Fruit fly (Drosophila melanogaster) whole organism, prepupa: ENCODE measurements around the gene Wsck.

Experiments used
- Blimp-1 ChIP-seq: fragments of 200-800 bp; sonication (Bioruptor generic); optimal IDR thresholded peaks from 3 replicates; lab custom pipeline; 2017; ENCODE audit warnings: missing biosample characterization, missing genetic modification characterization, mild to moderate bottlenecking, moderate library complexity, missing genetic modification reagents
- CG10631 ChIP-seq: fragments of 200-800 bp; sonication (Bioruptor generic); optimal IDR thresholded peaks from 2 replicates; lab custom pipeline; 2016; ENCODE audit warnings: missing biosample characterization, missing genetic modification characterization
- CG10669 ChIP-seq: fragments of 200-800 bp; sonication (Bioruptor generic); optimal IDR thresholded peaks from 3 replicates; lab custom pipeline; 2018; ENCODE audit warnings: missing biosample characterization, mild to moderate bottlenecking, missing genetic modification characterization, moderate library complexity
- CG11294 ChIP-seq: fragments of 200-800 bp; sonication (Bioruptor generic); IDR thresholded peaks from 2 replicates; pipeline ENCODE4 v1.3.6; 2022; ENCODE audit warnings: missing biosample characterization, missing genetic modification characterization
- CG11762 ChIP-seq: fragments of 200-800 bp; sonication (Bioruptor generic); optimal IDR thresholded peaks from 3 replicates; lab custom pipeline; 2016; ENCODE audit warnings: missing biosample characterization, missing genetic modification characterization; ENCODE audit not compliant: insufficient read depth
- CG11902 ChIP-seq: fragments of 200-800 bp; sonication (Bioruptor generic); optimal IDR thresholded peaks from 3 replicates; lab custom pipeline; 2016; ENCODE audit warnings: missing biosample characterization, missing genetic modification characterization
- CG15336 ChIP-seq: fragments of 200-800 bp; sonication (Bioruptor generic); IDR thresholded peaks from 2 replicates; pipeline ENCODE4 v1.3.6; 2022; ENCODE audit warnings: missing biosample characterization, missing genetic modification characterization
- CG16779 ChIP-seq: fragments of 200-800 bp; sonication (Bioruptor generic); optimal IDR thresholded peaks from 3 replicates; lab custom pipeline; 2017; ENCODE audit warnings: missing biosample characterization, mild to moderate bottlenecking, missing genetic modification characterization
- CG31627 ChIP-seq: fragments of 200-800 bp; sonication (Bioruptor generic); optimal IDR thresholded peaks from 3 replicates; lab custom pipeline; 2016; ENCODE audit warnings: missing biosample characterization, missing genetic modification characterization
- CG32006 ChIP-seq: fragments of 200-800 bp; sonication (Bioruptor generic); optimal IDR thresholded peaks from 3 replicates; lab custom pipeline; 2017; ENCODE audit warnings: missing biosample characterization, mild to moderate bottlenecking, missing genetic modification characterization
- CG34406 ChIP-seq: fragments of 200-800 bp; sonication (Bioruptor generic); optimal IDR thresholded peaks from 3 replicates; lab custom pipeline; 2016; ENCODE audit warnings: missing biosample characterization, missing genetic modification characterization
- CG3919 ChIP-seq: fragments of 200-800 bp; sonication (Bioruptor generic); optimal IDR thresholded peaks from 3 replicates; lab custom pipeline; 2016; ENCODE audit warnings: missing biosample characterization, missing genetic modification characterization
- CG6163 ChIP-seq: fragments of 200-800 bp; sonication (Bioruptor generic); IDR thresholded peaks from 3 replicates; pipeline ENCODE4 v1.3.6; 2022; ENCODE audit warnings: missing biosample characterization, missing genetic modification characterization
- CG6792 ChIP-seq: fragments of 200-800 bp; sonication (Bioruptor generic); optimal IDR thresholded peaks from 3 replicates; lab custom pipeline; 2016; ENCODE audit warnings: missing biosample characterization, missing genetic modification characterization
- CG6808 ChIP-seq: fragments of 200-800 bp; sonication (Bioruptor generic); optimal IDR thresholded peaks from 3 replicates; lab custom pipeline; 2017; ENCODE audit warnings: missing biosample characterization, missing genetic modification characterization, mild to moderate bottlenecking, moderate library complexity, missing genetic modification reagents
- CG7368 ChIP-seq: fragments of 200-800 bp; sonication (Bioruptor generic); optimal IDR thresholded peaks from 3 replicates; lab custom pipeline; 2016; ENCODE audit warnings: missing biosample characterization, missing genetic modification characterization
- CG8119 ChIP-seq: fragments of 200-800 bp; sonication (Bioruptor generic); IDR thresholded peaks from 3 replicates; pipeline ENCODE4 v1.3.6; 2022; ENCODE audit warnings: missing biosample characterization, missing genetic modification characterization
- CG8319 ChIP-seq: fragments of 200-800 bp; sonication (Bioruptor generic); optimal IDR thresholded peaks from 3 replicates; lab custom pipeline; 2016; ENCODE audit warnings: missing biosample characterization, missing genetic modification characterization
- CG9139 ChIP-seq: fragments of 200-800 bp; sonication (Bioruptor generic); optimal IDR thresholded peaks from 3 replicates; lab custom pipeline; 2017; ENCODE audit warnings: missing biosample characterization, mild to moderate bottlenecking, missing genetic modification characterization
- Eip75B ChIP-seq: fragments of 200-800 bp; sonication (Bioruptor generic); optimal IDR thresholded peaks from 3 replicates; lab custom pipeline; 2016; ENCODE audit warnings: missing biosample characterization, missing genetic modification characterization
- Eip78C ChIP-seq: fragments of 200-800 bp; sonication (Bioruptor generic); peaks from one replicate; lab custom pipeline; 2016; ENCODE audit warnings: missing biosample characterization, missing genetic modification characterization
- Ets21C ChIP-seq: fragments of 200-800 bp; sonication (Bioruptor generic); optimal IDR thresholded peaks from 3 replicates; lab custom pipeline; 2016; ENCODE audit warnings: missing biosample characterization, missing genetic modification characterization
- Gug ChIP-seq: fragments of 200-800 bp; sonication (Bioruptor generic); IDR thresholded peaks from 2 replicates; pipeline ENCODE4 v1.3.6; 2022; ENCODE audit warnings: missing biosample characterization, missing genetic modification characterization
- Hr38 ChIP-seq: sonication (Bioruptor generic); optimal IDR thresholded peaks from 2 replicates; lab custom pipeline; 2016; ENCODE audit warnings: missing biosample characterization, missing genetic modification characterization
- Hr39 ChIP-seq: fragments of 200-800 bp; sonication (Bioruptor generic); optimal IDR thresholded peaks from 2 replicates; lab custom pipeline; 2016; ENCODE audit warnings: missing biosample characterization, missing genetic modification characterization
- Hr4 ChIP-seq: fragments of 200-800 bp; sonication (Bioruptor generic); optimal IDR thresholded peaks from 3 replicates; lab custom pipeline; 2016; ENCODE audit warnings: missing biosample characterization, missing genetic modification characterization
- Met ChIP-seq: fragments of 200-800 bp; sonication (Bioruptor generic); optimal IDR thresholded peaks from 3 replicates; lab custom pipeline; 2016; ENCODE audit warnings: missing biosample characterization, missing genetic modification characterization
- OdsH ChIP-seq: fragments of 200-800 bp; sonication (Bioruptor generic); optimal IDR thresholded peaks from 3 replicates; lab custom pipeline; 2016; ENCODE audit warnings: missing biosample characterization, missing genetic modification characterization
- Smox ChIP-seq: fragments of 200-800 bp; sonication (Bioruptor generic); optimal IDR thresholded peaks from 3 replicates; lab custom pipeline; 2016; ENCODE audit warnings: missing biosample characterization, missing genetic modification characterization
- Sox102F ChIP-seq: fragments of 200-800 bp; sonication (Bioruptor generic); optimal IDR thresholded peaks from 2 replicates; lab custom pipeline; 2016; ENCODE audit warnings: missing biosample characterization, mild to moderate bottlenecking, missing genetic modification characterization
- Sox14 ChIP-seq: fragments of 200-800 bp; sonication (Bioruptor generic); optimal IDR thresholded peaks from 3 replicates; lab custom pipeline; 2016; ENCODE audit warnings: missing biosample characterization, missing genetic modification characterization
- Sox15 ChIP-seq: fragments of 200-800 bp; sonication (Bioruptor generic); optimal IDR thresholded peaks from 3 replicates; lab custom pipeline; 2016; ENCODE audit warnings: missing biosample characterization, missing genetic modification characterization
- achi ChIP-seq: fragments of 200-800 bp; sonication (Bioruptor generic); optimal IDR thresholded peaks from 3 replicates; lab custom pipeline; 2016; ENCODE audit warnings: missing biosample characterization, missing genetic modification characterization
- acj6 ChIP-seq: fragments of 200-800 bp; sonication (Bioruptor generic); optimal IDR thresholded peaks from 3 replicates; lab custom pipeline; 2016; ENCODE audit warnings: missing biosample characterization, missing genetic modification characterization
- cyc ChIP-seq: fragments of 200-800 bp; sonication (Bioruptor generic); optimal IDR thresholded peaks from 3 replicates; lab custom pipeline; 2016; ENCODE audit warnings: missing biosample characterization, missing genetic modification characterization
- dac ChIP-seq: fragments of 200-800 bp; sonication (Bioruptor generic); optimal IDR thresholded peaks from 2 replicates; lab custom pipeline; 2017; ENCODE audit warnings: missing biosample characterization, mild to moderate bottlenecking, missing genetic modification characterization
- dsx ChIP-seq: fragments of 200-800 bp; optimal IDR thresholded peaks from 3 replicates; lab custom pipeline; 2019; ENCODE audit warnings: missing biosample characterization, mild to moderate bottlenecking, missing genetic modification characterization, moderate library complexity; ENCODE audit not compliant: poor library complexity, severe bottlenecking
- esn ChIP-seq: fragments of 200-800 bp; sonication (Bioruptor generic); optimal IDR thresholded peaks from 2 replicates; lab custom pipeline; 2016; ENCODE audit warnings: missing biosample characterization, mild to moderate bottlenecking, missing genetic modification characterization, moderate library complexity
- fd59A ChIP-seq: fragments of 200-800 bp; sonication (Bioruptor generic); optimal IDR thresholded peaks from 2 replicates; lab custom pipeline; 2017; ENCODE audit warnings: missing biosample characterization, mild to moderate bottlenecking, missing genetic modification characterization, missing genetic modification reagents
- fkh ChIP-seq: fragments of 200-800 bp; sonication (Bioruptor generic); optimal IDR thresholded peaks from 3 replicates; lab custom pipeline; 2017; ENCODE audit warnings: missing biosample characterization, mild to moderate bottlenecking, missing genetic modification characterization, moderate library complexity
- lz ChIP-seq: fragments of 200-800 bp; sonication (Bioruptor generic); optimal IDR thresholded peaks from 3 replicates; lab custom pipeline; 2016; ENCODE audit warnings: missing biosample characterization, missing genetic modification characterization
- pdm3 ChIP-seq: fragments of 200-800 bp; sonication (Bioruptor generic); optimal IDR thresholded peaks from 3 replicates; lab custom pipeline; 2016; ENCODE audit warnings: missing biosample characterization, missing genetic modification characterization
- salr ChIP-seq, 2 experiments: fragments of 200-800 bp; sonication (Bioruptor generic); optimal IDR thresholded peaks; 3 replicates each; lab custom pipeline; 2016 to 2018; ENCODE audit warnings: missing biosample characterization in 2 of 2, missing genetic modification characterization in 2 of 2, mild to moderate bottlenecking in 1 of 2
- spab ChIP-seq: fragments of 200-800 bp; sonication (Bioruptor generic); optimal IDR thresholded peaks from 2 replicates; lab custom pipeline; 2017; ENCODE audit warnings: missing biosample characterization, mild to moderate bottlenecking, missing genetic modification characterization, missing genetic modification reagents
- svp ChIP-seq: fragments of 200-800 bp; sonication (Bioruptor generic); peaks from one replicate; lab custom pipeline; 2016; ENCODE audit warnings: missing biosample characterization, missing genetic modification characterization
- topi ChIP-seq: fragments of 200-800 bp; sonication (Bioruptor generic); optimal IDR thresholded peaks from 3 replicates; lab custom pipeline; 2016; ENCODE audit warnings: missing biosample characterization, missing genetic modification characterization
- vri ChIP-seq: fragments of 200-800 bp; sonication (Bioruptor generic); optimal IDR thresholded peaks from 3 replicates; lab custom pipeline; 2016; ENCODE audit warnings: missing biosample characterization, mild to moderate bottlenecking, missing genetic modification characterization

Wsck gene

dm6 chr3R:24585042-24585698 is 44.7 kb downstream of the Wsck start, which contains the start of the genes CG13625 and mld:
TSS of gene CG13625 (minus strand) at chr3R:24585160.
TSS of gene mld (plus strand) at chr3R:24585653.
- TF ChIP-seq Met (GFP tag; lab: Kevin White, UChicago) (peak; percentile 31), pdm3 (GFP tag; lab: Kevin White, UChicago) (peak; percentile 49), Hr4 (peak; percentile 35), Hr38 (no peak), CG10631 (peak; percentile 10), Smox (GFP tag; lab: Kevin White, UChicago) (no peak), Sox14 (GFP tag; lab: Kevin White, UChicago) (peak; percentile 11), Eip78C (GFP tag; lab: Kevin White, UChicago) (peak; percentile 67), CG11762 (GFP tag; lab: Kevin White, UChicago) (no peak), dsx (GFP tag; lab: Kevin White, UChicago) (no peak), CG16779 (tag; lab: Kevin White, UChicago) (no peak), CG31627 (peak; percentile 37), CG3919 (GFP tag; lab: Kevin White, UChicago) (peak; percentile 44), dac (GFP tag; lab: Kevin White, UChicago) (no peak), Hr39 (GFP tag; lab: Kevin White, UChicago) (peak; percentile 36), CG11294 (GFP tag; lab: Robert Waterston, UW) (no peak), CG32006 (GFP tag; lab: Kevin White, UChicago) (peak; percentile 11), esn (GFP tag; lab: Kevin White, UChicago) (peak; percentile 56), CG34406 (GFP tag; lab: Kevin White, UChicago) (peak; percentile 4), CG6808 (GFP tag; lab: Kevin White, UChicago) (no peak), Eip75B (GFP tag; lab: Kevin White, UChicago) (peak; percentile 25), topi (GFP tag; lab: Kevin White, UChicago) (peak; percentile 31), achi (GFP tag; lab: Kevin White, UChicago) (peak; percentile 66), svp (GFP tag; lab: Kevin White, UChicago) (no peak), CG15336 (GFP tag; lab: Robert Waterston, UW) (no peak), fkh (peak; percentile 91), Sox102F (GFP tag; lab: Kevin White, UChicago) (peak; percentile 35), acj6 (peak; percentile 2), OdsH (GFP tag; lab: Kevin White, UChicago) (peak; percentile 17), cyc (GFP tag; lab: Kevin White, UChicago) (peak; percentile 35), salr (GFP tag; optimal IDR thresholded peaks at IDR 0.05; lab: Kevin White, UChicago) (no peak), lz (GFP tag; lab: Kevin White, UChicago) (peak; percentile 37)

dm6 chr3R:24582669-24582995 is 47.2 kb downstream of the Wsck start, which contains the start of gene REPTOR:
TSS of gene REPTOR (minus strand) at chr3R:24582864.
- TF ChIP-seq CG10669 (GFP tag; lab: Kevin White, UChicago), result no peak
- no peak for TF ChIP-seq CG8319
- TF ChIP-seq CG7368 (GFP tag; lab: Kevin White, UChicago), result no peak
- no peak for TF ChIP-seq svp (GFP tag; lab: Kevin White, UChicago)
- no peak for TF ChIP-seq CG6163 (GFP tag; lab: Robert Waterston, UW)
- TF ChIP-seq Met (GFP tag; lab: Kevin White, UChicago), result peak; percentile 21
- no peak for TF ChIP-seq Blimp-1
- peak; percentile 16 for TF ChIP-seq CG16779 (tag; lab: Kevin White, UChicago)
- TF ChIP-seq cyc (GFP tag; lab: Kevin White, UChicago), result peak; percentile 2
- no peak for TF ChIP-seq Smox (GFP tag; lab: Kevin White, UChicago)
- TF ChIP-seq Ets21C (GFP tag; lab: Kevin White, UChicago), result no peak
- TF ChIP-seq fd59A, result no peak
- TF ChIP-seq CG11294 (GFP tag; lab: Robert Waterston, UW), result no peak
- TF ChIP-seq CG6808 (GFP tag; lab: Kevin White, UChicago), result peak; percentile 13
- peak; percentile 2 for TF ChIP-seq topi (GFP tag; lab: Kevin White, UChicago)
- peak; percentile 36 for TF ChIP-seq Eip78C (GFP tag; lab: Kevin White, UChicago)
- TF ChIP-seq achi (GFP tag; lab: Kevin White, UChicago), result no peak
- no peak for TF ChIP-seq spab (GFP tag; lab: Kevin White, UChicago)
- no peak for TF ChIP-seq CG9139
- TF ChIP-seq CG15336 (GFP tag; lab: Robert Waterston, UW), result no peak
- no peak for TF ChIP-seq salr (GFP tag; optimal IDR thresholded peaks at IDR 0.05; lab: Kevin White, UChicago)
- TF ChIP-seq Sox14 (GFP tag; lab: Kevin White, UChicago), result peak; percentile 31
- peak; percentile 21 for TF ChIP-seq dsx (GFP tag; lab: Kevin White, UChicago)
- TF ChIP-seq Sox15 (GFP tag; lab: Kevin White, UChicago), result no peak
- peak; percentile 34 for TF ChIP-seq Sox102F (GFP tag; lab: Kevin White, UChicago)
- TF ChIP-seq Gug, result no peak
- TF ChIP-seq vri, result peak; percentile 38
- no peak for TF ChIP-seq Hr4
- peak; percentile 1 for TF ChIP-seq CG6792
- TF ChIP-seq CG11762 (GFP tag; lab: Kevin White, UChicago), result no peak
- TF ChIP-seq CG8119 (GFP tag; lab: Robert Waterston, UW), result no peak
- no peak for TF ChIP-seq CG11902
